Worm (Caenorhabditis elegans): ENCODE data around the gene W10G11.2.

ce11 chrII:3609764-3610163 lies 48.3 kb upstream of the W10G11.2 start, which contains the start of gene Y49F6A.5:
- TF ChIP-seq skn-1 (tag; optimal IDR thresholded peaks at IDR 0.05) (no peak), ztf-11 (tag; optimal IDR thresholded peaks at IDR 0.05) (no peak), elt-2 (tag; optimal IDR thresholded peaks at IDR 0.05) (no peak), tbx-2 (tag; optimal IDR thresholded peaks at IDR 0.05) (no peak), nhr-76 (tag; optimal IDR thresholded peaks at IDR 0.05) (no peak), nhr-77 (tag; optimal IDR thresholded peaks at IDR 0.05) (no peak), ceh-82 (tag; optimal IDR thresholded peaks at IDR 0.05) (no peak), nhr-11 (tag; optimal IDR thresholded peaks at IDR 0.05) (no peak), snpc-4 (tag; optimal IDR thresholded peaks at IDR 0.05) (no peak), ceh-16 (tag; optimal IDR thresholded peaks at IDR 0.05) (no peak), egl-5 (tag; optimal IDR thresholded peaks at IDR 0.05) (no peak), nfya-1 (tag; optimal IDR thresholded peaks at IDR 0.05; ENCODE audit: insufficient read depth) (no peak), mdl-1 (tag; optimal IDR thresholded peaks at IDR 0.05) (no peak)

Measured in whole organism, L3 larva.